Worm (Caenorhabditis elegans): Measurements from ENCODE around the gene rund-1.
A peak's percentile ranks its signal among the peaks of the same experiment; 100 is the strongest.

Gene rund-1

ce11 chrX:636893-637292 is 24.7 kb downstream of the rund-1 start, which contains the start of gene pha-2:
Gene pha-2, minus strand, starts transcription at chrX:636993.
- TF ChIP-seq sdz-12 (GFP tag; optimal IDR thresholded peaks at IDR 0.05): no peak

DNA sequence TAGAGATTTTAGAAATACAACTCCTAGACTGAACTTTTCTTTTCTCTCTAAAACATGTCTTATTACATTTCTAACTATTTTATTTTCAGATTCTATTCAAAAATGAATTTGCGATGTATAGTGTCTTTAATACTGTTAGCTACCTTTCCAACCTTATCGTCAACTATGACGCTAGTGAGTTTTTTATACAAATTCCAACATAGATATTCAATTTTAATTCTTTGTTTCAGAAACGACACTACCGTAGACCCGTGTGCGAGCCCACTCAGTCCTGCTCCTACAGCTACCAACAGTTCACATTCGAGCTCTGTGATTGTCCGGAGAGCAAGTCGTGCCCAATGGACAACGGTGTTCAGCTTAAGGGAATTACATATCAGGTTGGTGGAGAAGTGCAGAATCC is 32.4 kb downstream of the rund-1 start, which contains the start of gene M6.4:
Gene M6.4 (plus strand): TSS at position 55 of the 400 bp plus-strand sequence.
- TF ChIP-seq unc-62 (GFP tag; optimal IDR thresholded peaks at IDR 0.05 in 1 of 2) (peak in 1 of 2 experiments; percentile 50), unc-62 (tag; optimal IDR thresholded peaks at IDR 0.05) (no peak), tra-1 (GFP tag; IDR thresholded peaks at IDR 0.05) (no peak)

- TF ChIP-seq nhr-11 (tag; optimal IDR thresholded peaks at IDR 0.05) (no peak), madf-5 (GFP tag; IDR thresholded peaks at IDR 0.05) (no peak), mdt-29 (GFP tag; IDR thresholded peaks at IDR 0.05) (no peak), F26F4.8 (GFP tag; conservative IDR thresholded peaks at IDR 0.05) (no peak), ztf-11 (tag; optimal IDR thresholded peaks at IDR 0.05) (no peak), daf-16 (GFP tag; optimal IDR thresholded peaks at IDR 0.05) (no peak), daf-16 (tag; optimal IDR thresholded peaks at IDR 0.05) (no peak), zip-2 (tag; optimal IDR thresholded peaks at IDR 0.05) (no peak), lin-13 (GFP tag; optimal IDR thresholded peaks at IDR 0.05) (no peak)
Observed at ce11 chrX:621688-622087, 39.9 kb downstream of the rund-1 start.

DNA sequence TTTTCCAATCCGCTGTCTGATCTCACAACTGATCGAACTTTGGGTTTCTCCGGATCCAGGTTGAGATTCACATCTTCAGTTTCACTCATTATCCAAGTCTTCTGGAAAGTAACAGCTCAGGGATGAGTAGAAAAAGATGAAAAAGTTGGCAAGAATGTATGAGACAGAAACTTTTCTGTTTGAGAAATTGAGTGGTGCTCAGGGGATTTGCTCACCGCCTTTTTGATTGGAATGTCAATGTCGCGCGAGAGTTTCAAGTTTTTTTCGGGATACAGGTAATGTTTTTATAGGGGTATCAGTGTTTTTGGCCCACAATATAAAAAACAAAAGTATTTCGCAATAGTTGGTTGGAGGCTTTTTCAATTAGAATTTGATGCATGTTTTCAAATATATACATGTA is 40.4 kb downstream of the rund-1 start, which contains the start of gene unc-96:
Gene unc-96 (minus strand): TSS at position 101 of the 400 bp plus-strand sequence.
- no peak for TF ChIP-seq pha-4 (GFP tag; IDR thresholded peaks at IDR 0.05)
- no peak for TF ChIP-seq pha-4 (tag; optimal IDR thresholded peaks at IDR 0.05)
- no peak for TF ChIP-seq madf-5 (GFP tag; IDR thresholded peaks at IDR 0.05)
- TF ChIP-seq snpc-4 (tag; optimal IDR thresholded peaks at IDR 0.05): no peak
- TF ChIP-seq unc-62 (GFP tag; optimal IDR thresholded peaks at IDR 0.05 in 1 of 2): no peak
- no peak for TF ChIP-seq unc-62 (tag; optimal IDR thresholded peaks at IDR 0.05)
- no peak for TF ChIP-seq zip-11 (GFP tag; IDR thresholded peaks at IDR 0.05)
- no peak for TF ChIP-seq Y5F2A.4 (GFP tag; optimal IDR thresholded peaks at IDR 0.05)
- no peak for TF ChIP-seq mes-2 (tag; optimal IDR thresholded peaks at IDR 0.05; ENCODE audit: poor library complexity, severe bottlenecking)
- no peak for TF ChIP-seq zip-2 (tag; optimal IDR thresholded peaks at IDR 0.05)

DNA sequence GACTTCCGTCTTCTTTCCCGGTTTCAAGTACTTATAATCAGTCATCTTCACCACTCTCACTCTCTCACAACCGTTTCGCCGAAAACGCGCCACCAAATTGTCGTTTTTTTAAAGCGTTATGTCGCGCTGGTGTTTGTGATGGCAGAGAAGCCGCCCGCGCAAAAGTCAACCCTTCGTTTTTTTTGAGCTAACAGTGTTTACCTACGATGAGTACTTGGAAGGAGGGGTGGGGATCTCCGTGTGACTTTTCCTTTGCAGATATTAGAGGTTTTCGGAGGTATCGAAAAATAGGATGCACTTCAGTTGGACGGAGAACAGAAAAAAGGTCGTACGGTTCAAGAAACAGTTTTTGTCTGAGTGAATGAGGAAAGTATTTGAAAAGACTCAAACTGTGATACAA is 43.8 kb downstream of the rund-1 start:
- TF ChIP-seq php-3 (GFP tag; IDR thresholded peaks at IDR 0.05) (no peak), skn-1 (tag; optimal IDR thresholded peaks at IDR 0.05) (no peak), aha-1 (tag) (no peak), unc-62 (GFP tag; optimal IDR thresholded peaks at IDR 0.05 in 1 of 2) (peak in 1 of 2 experiments; percentile 9), unc-62 (tag; optimal IDR thresholded peaks at IDR 0.05) (no peak), dmd-6 (GFP tag; IDR thresholded peaks at IDR 0.05) (no peak), mdt-29 (GFP tag; IDR thresholded peaks at IDR 0.05) (no peak), lin-15B (tag; optimal IDR thresholded peaks at IDR 0.05) (no peak), nhr-28 (tag; optimal IDR thresholded peaks at IDR 0.05) (no peak)

- TF ChIP-seq tra-1 (GFP tag; IDR thresholded peaks at IDR 0.05) (no peak), daf-8 (GFP tag; IDR thresholded peaks at IDR 0.05) (no peak), T20F7.1 (GFP tag; optimal IDR thresholded peaks at IDR 0.05) (no peak)
Observed at ce11 chrX:612783-613182, 48.8 kb downstream of the rund-1 start.

- TF ChIP-seq spr-1 (tag; optimal IDR thresholded peaks at IDR 0.05) (no peak), aha-1 (tag) (peak; percentile 92), nhr-10 (tag; optimal IDR thresholded peaks at IDR 0.05) (no peak), lin-13 (GFP tag; optimal IDR thresholded peaks at IDR 0.05) (no peak)
Observed at ce11 chrX:609553-609952, 52.0 kb downstream of the rund-1 start.
